Fruit fly (Drosophila melanogaster) whole organism, embryonic: ENCODE measurements around the gene NimC1.

ENCODE experiments used
- Atf-2 ChIP-seq: fragments of 200-800 bp; sonication (Bioruptor generic); optimal IDR thresholded peaks from 2 replicates; lab custom pipeline; 2016; ENCODE audit warnings: missing biosample characterization, missing genetic modification characterization
- B-H2 ChIP-seq: fragments of 200-800 bp; sonication (Bioruptor generic); optimal IDR thresholded peaks from 2 replicates; lab custom pipeline; 2018; ENCODE audit warnings: missing biosample characterization, mild to moderate bottlenecking, missing genetic modification characterization
- C15 ChIP-seq: fragments of 200-800 bp; sonication (Bioruptor generic); IDR thresholded peaks from 3 replicates; pipeline ENCODE4 v1.3.6; 2022; ENCODE audit warnings: missing biosample characterization, missing genetic modification characterization
- CG12236 ChIP-seq: fragments of 200-800 bp; sonication (Bioruptor generic); optimal IDR thresholded peaks from 2 replicates; lab custom pipeline; 2016; ENCODE audit warnings: missing biosample characterization, missing genetic modification characterization
- CG13123 ChIP-seq: fragments of 200-800 bp; sonication (Bioruptor generic); optimal IDR thresholded peaks from 2 replicates; lab custom pipeline; 2016; ENCODE audit warnings: missing biosample characterization, missing genetic modification characterization
- CG13424 ChIP-seq: fragments of 200-800 bp; sonication (Bioruptor generic); optimal IDR thresholded peaks from 2 replicates; lab custom pipeline; 2019; ENCODE audit warnings: missing biosample characterization, mild to moderate bottlenecking, missing genetic modification characterization, moderate library complexity
- CG13775 ChIP-seq: fragments of 200-800 bp; sonication (Bioruptor generic); optimal IDR thresholded peaks from 3 replicates; lab custom pipeline; 2017; ENCODE audit warnings: missing biosample characterization, mild to moderate bottlenecking, missing genetic modification characterization
- CG14050 ChIP-seq: fragments of 200-800 bp; sonication (Bioruptor generic); IDR thresholded peaks from 3 replicates; pipeline ENCODE4 v1.3.6; 2022; ENCODE audit warnings: missing biosample characterization, missing genetic modification characterization
- CG15269 ChIP-seq: fragments of 200-800 bp; sonication (Bioruptor generic); optimal IDR thresholded peaks from 2 replicates; lab custom pipeline; 2018; ENCODE audit warnings: missing biosample characterization, mild to moderate bottlenecking, missing genetic modification characterization, moderate library complexity
- CG15479 ChIP-seq: fragments of 200-800 bp; sonication (Bioruptor generic); optimal IDR thresholded peaks from 3 replicates; lab custom pipeline; 2019; ENCODE audit warnings: missing biosample characterization, mild to moderate bottlenecking, missing genetic modification characterization, moderate library complexity
- CG1603 ChIP-seq: fragments of 200-800 bp; sonication (Bioruptor generic); optimal IDR thresholded peaks from 2 replicates; lab custom pipeline; 2019; ENCODE audit warnings: missing biosample characterization, mild to moderate bottlenecking, missing genetic modification characterization, moderate library complexity
- CG17829 ChIP-seq: fragments of 200-800 bp; optimal IDR thresholded peaks from 2 replicates; lab custom pipeline; 2019; ENCODE audit warnings: missing biosample characterization, mild to moderate bottlenecking, missing genetic modification characterization, moderate library complexity
- CG18262 ChIP-seq: fragments of 200-800 bp; optimal IDR thresholded peaks from 3 replicates; lab custom pipeline; 2019; ENCODE audit warnings: missing biosample characterization, mild to moderate bottlenecking, missing genetic modification characterization, moderate library complexity
- CG1832 ChIP-seq: fragments of 200-800 bp; sonication (Bioruptor generic); optimal IDR thresholded peaks from 2 replicates; lab custom pipeline; 2017; ENCODE audit warnings: missing biosample characterization, mild to moderate bottlenecking, missing genetic modification characterization, inconsistent platforms
- CG3163 ChIP-seq: fragments of 200-800 bp; sonication (Bioruptor generic); optimal IDR thresholded peaks from 3 replicates; lab custom pipeline; 2016; ENCODE audit warnings: missing biosample characterization, missing genetic modification characterization
- CG32772 ChIP-seq: fragments of 200-800 bp; sonication (Bioruptor generic); IDR thresholded peaks from 2 replicates; pipeline ENCODE4 v1.3.6; 2022; ENCODE audit warnings: missing biosample characterization, missing genetic modification characterization
- CG43689 ChIP-seq: fragments of 200-800 bp; sonication (Bioruptor generic); IDR thresholded peaks from 2 replicates; pipeline ENCODE4 v1.3.6; 2022; ENCODE audit warnings: missing biosample characterization, missing genetic modification characterization
- CG4820 ChIP-seq: fragments of 200-800 bp; sonication (Bioruptor generic); optimal IDR thresholded peaks from 3 replicates; lab custom pipeline; 2016; ENCODE audit warnings: missing biosample characterization, missing genetic modification characterization
- CG5180 ChIP-seq: fragments of 200-800 bp; sonication (Bioruptor generic); optimal IDR thresholded peaks from 3 replicates; lab custom pipeline; 2017; ENCODE audit warnings: missing biosample characterization, missing genetic modification characterization, mild to moderate bottlenecking, moderate library complexity, missing genetic modification reagents
- CG6254 ChIP-seq: fragments of 200-800 bp; sonication (Bioruptor generic); optimal IDR thresholded peaks from 3 replicates; lab custom pipeline; 2017; ENCODE audit warnings: mild to moderate bottlenecking, missing biosample characterization, missing genetic modification reagents, missing genetic modification characterization
- CG8089 ChIP-seq: fragments of 200-800 bp; sonication (Bioruptor generic); optimal IDR thresholded peaks from 3 replicates; lab custom pipeline; 2016; ENCODE audit warnings: missing biosample characterization, missing genetic modification characterization
- CrebB ChIP-seq: fragments of 200-800 bp; sonication (Bioruptor generic); optimal IDR thresholded peaks from 3 replicates; lab custom pipeline; 2018; ENCODE audit warnings: missing biosample characterization, mild to moderate bottlenecking, missing genetic modification characterization
- D ChIP-seq, 2 experiments: fragments of 200-800 bp in 1 of 2; fragments of >200 bp in 1 of 2; sonication (Bioruptor generic) in 1 of 2; optimal IDR thresholded peaks; 2 replicates in 1 of 2; 3 replicates in 1 of 2; lab custom pipeline; 2017; ENCODE audit warnings: mild to moderate bottlenecking in 1 of 2, missing biosample characterization in 1 of 2, missing genetic modification characterization in 1 of 2, missing genetic modification reagents in 1 of 2
- Dref ChIP-seq: fragments of 200-800 bp; sonication (Bioruptor generic); IDR thresholded peaks from 2 replicates; pipeline ENCODE4 v1.3.6; 2022; ENCODE audit warnings: missing biosample characterization, missing genetic modification characterization
- Elba2 ChIP-seq: fragments of 200-800 bp; sonication (Bioruptor generic); optimal IDR thresholded peaks from 3 replicates; lab custom pipeline; 2016; ENCODE audit warnings: missing biosample characterization, missing genetic modification characterization
- MTF-1 ChIP-seq: fragments of 200-800 bp; sonication (Bioruptor generic); optimal IDR thresholded peaks from 2 replicates; lab custom pipeline; 2018; ENCODE audit warnings: missing biosample characterization, mild to moderate bottlenecking, missing genetic modification characterization, borderline replicate concordance
- Sin3A ChIP-seq: fragments of >200 bp; optimal IDR thresholded peaks from 2 replicates; lab custom pipeline; 2018
- bigmax ChIP-seq: fragments of 200-800 bp; sonication (Bioruptor generic); optimal IDR thresholded peaks from 2 replicates; lab custom pipeline; 2018; ENCODE audit warnings: missing biosample characterization, mild to moderate bottlenecking, missing genetic modification characterization
- cg ChIP-seq: fragments of 200-800 bp; sonication (Bioruptor generic); optimal IDR thresholded peaks from 3 replicates; lab custom pipeline; 2019; ENCODE audit warnings: missing biosample characterization, mild to moderate bottlenecking, missing genetic modification characterization, moderate library complexity
- croc ChIP-seq: fragments of 200-800 bp; sonication (Bioruptor generic); conservative IDR thresholded peaks from 3 replicates; pipeline ENCODE4 v1.3.6; 2022; ENCODE audit warnings: missing biosample characterization, missing genetic modification characterization
- dpn ChIP-seq, 2 experiments: fragments of 200-800 bp; sonication (Bioruptor generic); optimal IDR thresholded peaks; 3 replicates each; lab custom pipeline; 2016; ENCODE audit warnings: missing biosample characterization in 2 of 2, missing genetic modification characterization in 2 of 2
- dysf ChIP-seq: fragments of 200-800 bp; sonication (Bioruptor generic); IDR thresholded peaks from 3 replicates; pipeline ENCODE4 v1.3.6; 2022; ENCODE audit warnings: missing biosample characterization, missing genetic modification characterization
- eve ChIP-seq, 2 experiments: fragments of >200 bp; optimal IDR thresholded peaks; 2 replicates each; lab custom pipeline; 2017; ENCODE audit warnings: missing biosample characterization in 2 of 2, missing genetic modification characterization in 2 of 2
- ewg ChIP-seq: fragments of 200-800 bp; sonication (Bioruptor generic); optimal IDR thresholded peaks from 3 replicates; lab custom pipeline; 2017; ENCODE audit warnings: mild to moderate bottlenecking, missing biosample characterization, missing genetic modification reagents, missing genetic modification characterization
- eyg ChIP-seq: fragments of 200-800 bp; sonication (Bioruptor generic); optimal IDR thresholded peaks from 3 replicates; lab custom pipeline; 2016; ENCODE audit warnings: missing biosample characterization, missing genetic modification characterization
- ftz-f1 ChIP-seq: fragments of 200-800 bp; sonication (Bioruptor generic); optimal IDR thresholded peaks from 2 replicates; lab custom pipeline; 2016; ENCODE audit warnings: missing biosample characterization, missing genetic modification characterization
- grn ChIP-seq: fragments of 200-800 bp; sonication (Bioruptor generic); optimal IDR thresholded peaks from 3 replicates; lab custom pipeline; 2017; ENCODE audit warnings: missing biosample characterization, missing genetic modification characterization
- hbn ChIP-seq: fragments of 200-800 bp; sonication (Bioruptor generic); IDR thresholded peaks from 2 replicates; pipeline ENCODE4 v1.3.6; 2022; ENCODE audit warnings: missing biosample characterization, missing genetic modification characterization; ENCODE audit not compliant: partially characterized antibody
- mirr ChIP-seq: fragments of 200-800 bp; sonication (Bioruptor generic); optimal IDR thresholded peaks from 3 replicates; lab custom pipeline; 2018; ENCODE audit warnings: missing biosample characterization, mild to moderate bottlenecking, missing genetic modification characterization
- p53 ChIP-seq: fragments of 200-800 bp; sonication (Bioruptor generic); optimal IDR thresholded peaks from 2 replicates; lab custom pipeline; 2016; ENCODE audit warnings: missing biosample characterization, missing genetic modification characterization
- pb ChIP-seq: fragments of 200-800 bp; sonication (Bioruptor generic); optimal IDR thresholded peaks from 3 replicates; lab custom pipeline; 2016; ENCODE audit warnings: missing biosample characterization, missing genetic modification characterization
- row ChIP-seq: fragments of 200-800 bp; sonication (Bioruptor generic); IDR thresholded peaks from 3 replicates; pipeline ENCODE4 v1.3.6; 2022; ENCODE audit warnings: missing biosample characterization, missing genetic modification characterization
- slbo ChIP-seq: fragments of 200-800 bp; sonication (Bioruptor generic); IDR thresholded peaks from 2 replicates; pipeline ENCODE4 v1.3.6; 2022; ENCODE audit warnings: missing biosample characterization, missing genetic modification characterization
- slou ChIP-seq: fragments of 200-800 bp; sonication (Bioruptor generic); optimal IDR thresholded peaks from 3 replicates; lab custom pipeline; 2016; ENCODE audit warnings: missing biosample characterization, missing genetic modification characterization
- sna ChIP-seq: fragments of 200-800 bp; sonication (Bioruptor generic); IDR thresholded peaks from 2 replicates; pipeline ENCODE4 v1.3.6; 2022; ENCODE audit warnings: missing biosample characterization, missing genetic modification characterization; ENCODE audit not compliant: partially characterized antibody
- so ChIP-seq: fragments of 200-800 bp; sonication (Bioruptor generic); IDR thresholded peaks from 3 replicates; pipeline ENCODE4 v1.3.6; 2022; ENCODE audit warnings: missing biosample characterization, missing genetic modification characterization
- ttk ChIP-seq: fragments of 200-800 bp; sonication (Bioruptor generic); IDR thresholded peaks from 2 replicates; pipeline ENCODE4 v2.1.2; 2022; ENCODE audit warnings: missing biosample characterization, missing genetic modification characterization
- unc-4 ChIP-seq: fragments of 200-800 bp; sonication (Bioruptor generic); IDR thresholded peaks from 2 replicates; pipeline ENCODE4 v1.3.6; 2022; ENCODE audit warnings: missing biosample characterization, missing genetic modification characterization; ENCODE audit not compliant: partially characterized antibody
- vnd ChIP-seq: fragments of 200-800 bp; sonication (Bioruptor generic); IDR thresholded peaks from 3 replicates; pipeline ENCODE4 v1.3.6; 2022; ENCODE audit warnings: missing biosample characterization, missing genetic modification characterization; ENCODE audit not compliant: partially characterized antibody
- vvl ChIP-seq: fragments of 200-800 bp; sonication (Bioruptor generic); IDR thresholded peaks from 2 replicates; pipeline ENCODE4 v1.3.6; 2022; ENCODE audit warnings: missing biosample characterization, missing genetic modification characterization

NimC1 gene

dm6 chr2L:14021646-14022129 is 45.1 kb upstream of the NimC1 start (continued):
- TF ChIP-seq CG1832 (GFP tag; lab: Kevin White, UChicago), result no peak
- no peak for TF ChIP-seq CG32772 (GFP tag; lab: Robert Waterston, UW)
- no peak; the same call in 2 of the 3 replicates for TF ChIP-seq so (GFP tag; lab: Robert Waterston, UW)
- TF ChIP-seq eve (GFP tag; optimal IDR thresholded peaks at IDR 0.05; lab: Kevin White, UChicago), result no peak
- peak; percentile 94 for TF ChIP-seq CG5180 (GFP tag; lab: Kevin White, UChicago)
- TF ChIP-seq Sin3A (lab: Kevin White, UChicago), result no peak
- TF ChIP-seq dysf (GFP tag; lab: Robert Waterston, UW), result no peak
- no peak for TF ChIP-seq bigmax (GFP tag; lab: Kevin White, UChicago)
- no peak for TF ChIP-seq row
- TF ChIP-seq grn (GFP tag; lab: Kevin White, UChicago), result no peak
- TF ChIP-seq croc (GFP tag; lab: Robert Waterston, UW), result no peak
- TF ChIP-seq Atf-2 (GFP tag; lab: Kevin White, UChicago), result no peak
- peak; percentile 17 for TF ChIP-seq CG1603 (tag; lab: Kevin White, UChicago)
- no peak for TF ChIP-seq slbo
- TF ChIP-seq CG15479 (GFP tag; lab: Kevin White, UChicago), result peak; percentile 44
- TF ChIP-seq CG4820 (GFP tag; lab: Kevin White, UChicago), result no peak
- no peak for TF ChIP-seq CG13123 (GFP tag; lab: Kevin White, UChicago)
- no peak for TF ChIP-seq Dref (GFP tag; lab: Robert Waterston, UW)
- TF ChIP-seq B-H2 (GFP tag; lab: Kevin White, UChicago), result no peak
- no peak for TF ChIP-seq CG43689
- no peak for TF ChIP-seq CG14050
- no peak for TF ChIP-seq ewg (GFP tag; lab: Kevin White, UChicago)
- no peak for TF ChIP-seq unc-4
- TF ChIP-seq ttk, result 0 out of 2 replicates have a peak, but pooled peaks have one; percentile 4
- no peak for TF ChIP-seq CG17829
- no peak for TF ChIP-seq CG18262
- TF ChIP-seq CG13424, result no peak
- TF ChIP-seq MTF-1 (GFP tag; lab: Kevin White, UChicago), result no peak
- TF ChIP-seq pb (GFP tag; lab: Kevin White, UChicago), result peak; percentile 43
- no peak for TF ChIP-seq slou (GFP tag; lab: Kevin White, UChicago)
- TF ChIP-seq vvl, result no peak; the same call in 1 of the 2 replicates
- TF ChIP-seq CrebB (tag; lab: Kevin White, UChicago), result no peak
- TF ChIP-seq D (optimal IDR thresholded peaks at IDR 0.05; lab: Kevin White, UChicago), result no peak
- no peak for TF ChIP-seq D (GFP tag; optimal IDR thresholded peaks at IDR 0.05; lab: Kevin White, UChicago)
- TF ChIP-seq CG6254 (GFP tag; lab: Kevin White, UChicago), result no peak
- TF ChIP-seq ftz-f1, result peak; percentile 77
- TF ChIP-seq eyg (GFP tag; lab: Kevin White, UChicago), result peak; percentile 27
- TF ChIP-seq dpn (GFP tag; optimal IDR thresholded peaks at IDR 0.05; lab: Kevin White, UChicago), result peak in 1 of 2 experiments; percentile 1
- no peak for TF ChIP-seq p53 (GFP tag; lab: Kevin White, UChicago)
- peak; percentile 98 for TF ChIP-seq mirr (GFP tag; lab: Kevin White, UChicago)
- TF ChIP-seq CG12236 (GFP tag; lab: Kevin White, UChicago), result no peak
- TF ChIP-seq CG15269, result no peak
- peak; percentile 48 for TF ChIP-seq CG3163 (GFP tag; lab: Kevin White, UChicago)
- TF ChIP-seq vnd (GFP tag; lab: Robert Waterston, UW), result 0 out of 3 replicates have a peak, but pooled peaks have one; percentile 19
- peak; percentile 27; the same call in 1 of the 2 replicates for TF ChIP-seq hbn (GFP tag; lab: Robert Waterston, UW)
- TF ChIP-seq Elba2 (GFP tag; lab: Kevin White, UChicago), result no peak
- TF ChIP-seq CG13775 (GFP tag; lab: Kevin White, UChicago), result no peak
- no peak for TF ChIP-seq CG8089
- no peak for TF ChIP-seq C15 (GFP tag; lab: Robert Waterston, UW)
- TF ChIP-seq cg, result peak; percentile 91
- TF ChIP-seq sna, result peak; percentile 68
